Worm (Caenorhabditis elegans): ENCODE data around the gene tax-6.
"Not testable (repeated sequence)": the region's sequence is repeated elsewhere in the genome, so short reads cannot be mapped to it uniquely, and the experiment has no call there.

ce11 chrIV:10548546-10548945 is 47.1 kb upstream of the tax-6 start:
- not testable (repeated sequence) for TF ChIP-seq ets-7 (tag; optimal IDR thresholded peaks at IDR 0.05); hmg-4 (GFP tag; optimal IDR thresholded peaks at IDR 0.05); B0310.2 (tag; optimal IDR thresholded peaks at IDR 0.05); ama-1 (optimal IDR thresholded peaks at IDR 0.05); pes-1 (GFP tag; IDR thresholded peaks at IDR 0.05); scrt-1 (GFP tag; IDR thresholded peaks at IDR 0.05); sea-1 (GFP tag; conservative IDR thresholded peaks at IDR 0.05)
- TF ChIP-seq flt-1 (GFP tag; IDR thresholded peaks at IDR 0.05): peak; percentile 70

Measured in whole organism, early embryonic.